Fruit fly (Drosophila melanogaster) whole organism, pupa: ENCODE results near the gene Vta1.
A peak's percentile ranks its signal among the peaks of the same experiment; 100 is the strongest.

Experiments
- CG10348 ChIP-seq: fragments of 200-800 bp; sonication (Bioruptor generic); IDR thresholded peaks from 2 replicates; pipeline ENCODE4 v1.3.6; 2022; ENCODE audit warnings: missing biosample characterization, missing genetic modification characterization
- CG12605 ChIP-seq: fragments of 200-800 bp; sonication (Bioruptor generic); IDR thresholded peaks from 2 replicates; pipeline ENCODE4 v1.3.6; 2022; ENCODE audit warnings: missing biosample characterization, missing genetic modification characterization
- CG13204 ChIP-seq: fragments of 200-800 bp; sonication (Bioruptor generic); optimal IDR thresholded peaks from 2 replicates; lab custom pipeline; 2018; ENCODE audit warnings: missing biosample characterization, mild to moderate bottlenecking, missing genetic modification characterization, moderate library complexity
- CG14655 ChIP-seq: fragments of 200-800 bp; sonication (Bioruptor generic); optimal IDR thresholded peaks from 3 replicates; lab custom pipeline; 2017; ENCODE audit warnings: mild to moderate bottlenecking, missing biosample characterization, missing genetic modification reagents, missing genetic modification characterization
- CG15710 ChIP-seq: fragments of 200-800 bp; sonication (Bioruptor generic); optimal IDR thresholded peaks from 2 replicates; lab custom pipeline; 2018; ENCODE audit warnings: missing biosample characterization, mild to moderate bottlenecking, missing genetic modification characterization, moderate library complexity
- CG17806 ChIP-seq: fragments of 200-800 bp; sonication (Bioruptor generic); optimal IDR thresholded peaks from 2 replicates; lab custom pipeline; 2018; ENCODE audit warnings: missing biosample characterization, mild to moderate bottlenecking, missing genetic modification characterization, moderate library complexity
- CG32121 ChIP-seq: fragments of 200-800 bp; sonication (Bioruptor generic); IDR thresholded peaks from 2 replicates; pipeline ENCODE4 v1.3.6; 2022; ENCODE audit warnings: missing biosample characterization, missing genetic modification characterization
- CG34367 ChIP-seq: fragments of 200-800 bp; sonication (Bioruptor generic); optimal IDR thresholded peaks from 2 replicates; lab custom pipeline; 2018; ENCODE audit warnings: missing biosample characterization, mild to moderate bottlenecking, missing genetic modification characterization
- CG4496 ChIP-seq: fragments of 200-800 bp; sonication (Bioruptor generic); IDR thresholded peaks from 3 replicates; pipeline ENCODE4 v1.3.6; 2022; ENCODE audit warnings: missing biosample characterization, missing genetic modification characterization
- CG8159 ChIP-seq: fragments of 200-800 bp; sonication (Bioruptor generic); optimal IDR thresholded peaks from 3 replicates; lab custom pipeline; 2018; ENCODE audit warnings: missing biosample characterization, mild to moderate bottlenecking, missing genetic modification characterization, moderate library complexity
- CG8301 ChIP-seq: fragments of 200-800 bp; sonication (Bioruptor generic); optimal IDR thresholded peaks from 2 replicates; lab custom pipeline; 2018; ENCODE audit warnings: missing biosample characterization, mild to moderate bottlenecking, missing genetic modification characterization
- CG9948 ChIP-seq: fragments of 200-800 bp; sonication (Bioruptor generic); optimal IDR thresholded peaks from 2 replicates; lab custom pipeline; 2018; ENCODE audit warnings: missing biosample characterization, mild to moderate bottlenecking, missing genetic modification characterization, moderate library complexity
- D1 ChIP-seq: fragments of 200-800 bp; sonication (Bioruptor generic); optimal IDR thresholded peaks from 2 replicates; lab custom pipeline; 2018; ENCODE audit warnings: missing biosample characterization, mild to moderate bottlenecking, missing genetic modification characterization, moderate library complexity
- EcR ChIP-seq: fragments of 200-800 bp; sonication (Bioruptor generic); optimal IDR thresholded peaks from 3 replicates; lab custom pipeline; 2019; ENCODE audit warnings: missing biosample characterization, missing genetic modification characterization, mild to moderate bottlenecking, moderate library complexity, missing genetic modification reagents
- Ets98B ChIP-seq: fragments of 200-800 bp; sonication (Bioruptor generic); IDR thresholded peaks from 2 replicates; pipeline ENCODE4 v1.3.6; 2022; ENCODE audit warnings: missing biosample characterization, missing genetic modification characterization
- Pif1A ChIP-seq: fragments of 200-800 bp; sonication (Bioruptor generic); optimal IDR thresholded peaks from 3 replicates; lab custom pipeline; 2016; ENCODE audit warnings: missing biosample characterization, missing genetic modification characterization
- Pif1B ChIP-seq: fragments of 200-800 bp; sonication (Bioruptor generic); optimal IDR thresholded peaks from 3 replicates; lab custom pipeline; 2016; ENCODE audit warnings: missing biosample characterization, missing genetic modification characterization
- Snoo ChIP-seq: fragments of 200-800 bp; sonication (Bioruptor generic); optimal IDR thresholded peaks from 3 replicates; lab custom pipeline; 2017; ENCODE audit warnings: missing biosample characterization, mild to moderate bottlenecking, missing genetic modification characterization, inconsistent platforms
- fd96Ca ChIP-seq: fragments of 200-800 bp; sonication (Bioruptor generic); IDR thresholded peaks from 3 replicates; pipeline ENCODE4 v1.3.6; 2022; ENCODE audit warnings: missing biosample characterization, missing genetic modification characterization
- gl ChIP-seq: fragments of 200-800 bp; sonication (Bioruptor generic); optimal IDR thresholded peaks from 2 replicates; lab custom pipeline; 2018; ENCODE audit warnings: missing biosample characterization, mild to moderate bottlenecking, missing genetic modification characterization
- rn ChIP-seq: fragments of 200-800 bp; sonication (Bioruptor generic); IDR thresholded peaks from 2 replicates; pipeline ENCODE4 v1.3.6; 2022; ENCODE audit warnings: missing biosample characterization, missing genetic modification characterization

Vta1 gene

dm6 chr3L:1676222-1676621 is 23.5 kb upstream of the Vta1 start:
- TF ChIP-seq CG14655 (no peak), CG15710 (tag; lab: Kevin White, UChicago) (no peak), Snoo (no peak), rn (GFP tag; lab: Robert Waterston, UW) (no peak), CG9948 (tag; lab: Kevin White, UChicago) (no peak), CG4496 (GFP tag; lab: Robert Waterston, UW) (no peak), CG8159 (no peak), gl (tag; lab: Kevin White, UChicago) (no peak), CG32121 (GFP tag; lab: Robert Waterston, UW) (no peak)
- TF ChIP-seq, all 21 proteins: peak for 0

- TF ChIP-seq CG10348 (no peak), CG8301 (no peak), CG14655 (no peak), CG32121 (GFP tag; lab: Robert Waterston, UW) (no peak), CG15710 (tag; lab: Kevin White, UChicago) (no peak), CG13204 (GFP tag; lab: Kevin White, UChicago) (no peak), Pif1A (no peak), CG9948 (tag; lab: Kevin White, UChicago) (no peak), Pif1B (GFP tag; lab: Kevin White, UChicago) (no peak), CG12605 (GFP tag; lab: Robert Waterston, UW) (no peak), fd96Ca (GFP tag; lab: Robert Waterston, UW) (no peak), Snoo (no peak), CG4496 (GFP tag; lab: Robert Waterston, UW) (no peak), rn (GFP tag; lab: Robert Waterston, UW) (no peak), CG34367 (tag; lab: Kevin White, UChicago) (no peak), EcR (GFP tag; lab: Kevin White, UChicago) (no peak)
These were observed 22.5 kb upstream of the Vta1 start for dm6 chr3L:1675242-1675641.

- TF ChIP-seq Snoo = no peak
- no peak for TF ChIP-seq EcR (GFP tag; lab: Kevin White, UChicago)
- no peak for TF ChIP-seq CG9948 (tag; lab: Kevin White, UChicago)
- no peak for TF ChIP-seq Ets98B (GFP tag; lab: Robert Waterston, UW)
- TF ChIP-seq Pif1B (GFP tag; lab: Kevin White, UChicago) = no peak
- TF ChIP-seq CG34367 (tag; lab: Kevin White, UChicago) = no peak
- no peak for TF ChIP-seq CG32121 (GFP tag; lab: Robert Waterston, UW)
- no peak for TF ChIP-seq CG15710 (tag; lab: Kevin White, UChicago)
- no peak for TF ChIP-seq gl (tag; lab: Kevin White, UChicago)
- no peak for TF ChIP-seq Pif1A
- no peak for TF ChIP-seq rn (GFP tag; lab: Robert Waterston, UW)
- no peak for TF ChIP-seq CG10348
- no peak for TF ChIP-seq D1 (tag; lab: Kevin White, UChicago)
- TF ChIP-seq, all 21 proteins: peak for 0
These were observed 21.7 kb upstream of the Vta1 start, which contains the start of gene CG7991 for dm6 chr3L:1674381-1674780. TSS of gene CG7991 (plus strand) at chr3L:1674709.

dm6 chr3L:1672627-1673026 is 19.9 kb upstream of the Vta1 start, which contains the start of gene CG13930:
TSS of gene CG13930 (minus strand) at chr3L:1672727.
- no peak for TF ChIP-seq CG8159
- TF ChIP-seq EcR (GFP tag; lab: Kevin White, UChicago) = no peak
- TF ChIP-seq CG17806 (tag; lab: Kevin White, UChicago) = no peak
- TF ChIP-seq rn (GFP tag; lab: Robert Waterston, UW) = no peak
- TF ChIP-seq Ets98B (GFP tag; lab: Robert Waterston, UW) = no peak
- no peak for TF ChIP-seq CG10348
- no peak for TF ChIP-seq CG15710 (tag; lab: Kevin White, UChicago)
- TF ChIP-seq Pif1A = no peak
- no peak for TF ChIP-seq Snoo
- TF ChIP-seq CG13204 (GFP tag; lab: Kevin White, UChicago) = no peak
- TF ChIP-seq CG14655 = no peak
- no peak for TF ChIP-seq fd96Ca (GFP tag; lab: Robert Waterston, UW)
- TF ChIP-seq CG8301 = no peak
- TF ChIP-seq CG4496 (GFP tag; lab: Robert Waterston, UW) = no peak
- TF ChIP-seq Pif1B (GFP tag; lab: Kevin White, UChicago) = no peak

- TF ChIP-seq gl (tag; lab: Kevin White, UChicago) = no peak
- no peak for TF ChIP-seq CG17806 (tag; lab: Kevin White, UChicago)
- no peak for TF ChIP-seq CG8159
- no peak for TF ChIP-seq rn (GFP tag; lab: Robert Waterston, UW)
- no peak for TF ChIP-seq CG34367 (tag; lab: Kevin White, UChicago)
- TF ChIP-seq CG9948 (tag; lab: Kevin White, UChicago) = no peak
- TF ChIP-seq CG13204 (GFP tag; lab: Kevin White, UChicago) = no peak
- TF ChIP-seq CG32121 (GFP tag; lab: Robert Waterston, UW) = no peak
- no peak for TF ChIP-seq D1 (tag; lab: Kevin White, UChicago)
- TF ChIP-seq Snoo = no peak
- TF ChIP-seq CG8301 = no peak
- TF ChIP-seq CG4496 (GFP tag; lab: Robert Waterston, UW) = no peak
- TF ChIP-seq, all 21 proteins: peak for 0
These were observed 17.3 kb upstream of the Vta1 start, which contains the start of gene RabX5 for dm6 chr3L:1670008-1670407. TSS of gene RabX5 (minus strand) at chr3L:1670108.

dm6 chr3L:1668504-1668903 is 15.8 kb upstream of the Vta1 start, which contains the start of gene RpL23A:
TSS of gene RpL23A (minus strand) at chr3L:1668654.
- TF ChIP-seq Snoo (peak; percentile 92), CG8159 (peak; percentile 61), CG9948 (tag; lab: Kevin White, UChicago) (peak; percentile 40), fd96Ca (GFP tag; lab: Robert Waterston, UW) (peak; percentile 85), rn (GFP tag; lab: Robert Waterston, UW) (peak; percentile 81), CG4496 (GFP tag; lab: Robert Waterston, UW) (peak; percentile 92), CG12605 (GFP tag; lab: Robert Waterston, UW) (peak; percentile 46; the same call in 1 of the 2 replicates), CG17806 (tag; lab: Kevin White, UChicago) (peak; percentile 47), Pif1B (GFP tag; lab: Kevin White, UChicago) (no peak), CG32121 (GFP tag; lab: Robert Waterston, UW) (peak; percentile 68), Pif1A (no peak), D1 (tag; lab: Kevin White, UChicago) (no peak), Ets98B (GFP tag; lab: Robert Waterston, UW) (peak; percentile 74), CG14655 (no peak), CG13204 (GFP tag; lab: Kevin White, UChicago) (peak; percentile 40), EcR (GFP tag; lab: Kevin White, UChicago) (no peak), CG10348 (no peak), gl (tag; lab: Kevin White, UChicago) (peak; percentile 29), CG34367 (tag; lab: Kevin White, UChicago) (peak; percentile 75), CG8301 (no peak), CG15710 (tag; lab: Kevin White, UChicago) (peak; percentile 63)
